Fruit fly (Drosophila melanogaster): ENCODE results near the gene CG9948.

DNA sequence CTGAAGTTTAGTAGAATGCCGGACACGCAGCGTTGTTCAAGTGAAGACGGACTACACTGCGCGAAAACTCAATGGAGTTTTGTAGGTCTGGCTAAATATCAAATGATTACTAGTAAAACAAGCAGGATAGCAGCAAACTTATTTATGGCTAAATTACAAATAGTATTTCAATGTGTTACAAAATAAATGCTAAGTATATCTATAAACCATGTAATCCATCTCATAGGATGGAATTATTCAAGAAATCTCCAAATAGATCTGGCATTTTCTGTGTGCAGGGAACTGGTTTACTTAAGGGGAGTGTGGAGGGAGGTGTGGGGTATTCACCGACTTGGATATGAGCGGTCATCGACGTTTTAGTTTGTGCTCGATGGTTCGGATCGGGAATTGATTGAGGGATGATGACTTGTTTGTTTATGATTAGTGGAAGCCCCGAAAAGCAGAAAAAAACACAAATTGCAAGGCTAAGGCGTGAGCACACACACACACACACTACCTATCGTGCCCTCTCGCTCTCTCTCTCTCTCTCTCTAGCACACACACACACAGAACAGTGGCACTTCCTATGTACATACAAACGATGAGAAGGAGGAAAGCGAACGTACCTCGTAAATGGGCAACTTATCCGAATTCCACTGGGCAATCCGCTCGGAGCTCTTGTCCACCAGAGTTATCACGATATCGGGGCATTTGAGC, 8.1 kb downstream of the CG9948 start:
- TF ChIP-seq Mio (GFP tag; optimal IDR thresholded peaks at IDR 0.05): no peak
- TF ChIP-seq h (GFP tag; optimal IDR thresholded peaks at IDR 0.05): no peak
- peak; percentile 58 for TF ChIP-seq Hnf4 (GFP tag; optimal IDR thresholded peaks at IDR 0.05)
- TF ChIP-seq Myc (optimal IDR thresholded peaks at IDR 0.05): no peak
- no peak for TF ChIP-seq usp (GFP tag; optimal IDR thresholded peaks at IDR 0.05)
- TF ChIP-seq lola (GFP tag; optimal IDR thresholded peaks at IDR 0.05): no peak

All from whole organism, wandering third instar larva.